Worm (Caenorhabditis elegans) whole organism, mixed stage, embryonic: ENCODE data around the gene F46H5.11.
A peak's percentile ranks its signal among the peaks of the same experiment; 100 is the strongest.

Experiments used
- M03D4.4 ChIP-seq: sonication (generic microtip); optimal IDR thresholded peaks from 2 replicates; lab custom pipeline; 2017; ENCODE audit warnings: mild to moderate bottlenecking, missing genetic modification characterization, missing compliant biosample characterization
- bed-3 ChIP-seq: fragments of 200-800 bp; sonication (Bioruptor generic); optimal IDR thresholded peaks from 3 replicates; lab custom pipeline; 2018; ENCODE audit warnings: mild to moderate bottlenecking, missing genetic modification characterization, moderate library complexity, missing compliant biosample characterization
- blmp-1 ChIP-seq: fragments of 150-350 bp; optimal IDR thresholded peaks from 2 replicates; lab custom pipeline; 2014; ENCODE audit warnings: missing biosample characterization, missing genetic modification characterization
- ceh-39 ChIP-seq: fragments of 150-350 bp; optimal IDR thresholded peaks from 2 replicates; lab custom pipeline; 2014; ENCODE audit warnings: missing biosample characterization, missing genetic modification characterization
- ceh-43 ChIP-seq: fragments of 200-800 bp; sonication (Bioruptor generic); optimal IDR thresholded peaks from 2 replicates; lab custom pipeline; 2018; ENCODE audit warnings: mild to moderate bottlenecking, missing genetic modification characterization, moderate library complexity, missing compliant biosample characterization
- ceh-83 ChIP-seq: fragments of 200-800 bp; sonication (Bioruptor generic); optimal IDR thresholded peaks from 2 replicates; lab custom pipeline; 2018; ENCODE audit warnings: mild to moderate bottlenecking, missing genetic modification characterization, missing compliant biosample characterization
- ces-1 ChIP-seq: fragments of 150-350 bp; optimal IDR thresholded peaks from 2 replicates; lab custom pipeline; 2014; ENCODE audit warnings: missing biosample characterization, missing genetic modification reagents, missing genetic modification characterization
- drap-1 ChIP-seq: fragments of 200-800 bp; sonication (Bioruptor generic); optimal IDR thresholded peaks from 3 replicates; lab custom pipeline; 2018; ENCODE audit warnings: mild to moderate bottlenecking, missing genetic modification characterization, missing compliant biosample characterization
- elt-1 ChIP-seq: sonication (generic microtip); optimal IDR thresholded peaks from 2 replicates; lab custom pipeline; 2017; ENCODE audit warnings: missing genetic modification characterization, mild to moderate bottlenecking, missing compliant biosample characterization, antibody characterized with exemption, moderate library complexity, borderline replicate concordance; ENCODE audit not compliant: insufficient read depth
- elt-3 ChIP-seq: fragments of 150-350 bp; optimal IDR thresholded peaks from 2 replicates; lab custom pipeline; 2014; ENCODE audit warnings: missing biosample characterization, missing genetic modification characterization
- flh-1 ChIP-seq: fragments of 200-800 bp; sonication (Bioruptor generic); optimal IDR thresholded peaks from 2 replicates; lab custom pipeline; 2018; ENCODE audit warnings: mild to moderate bottlenecking, missing genetic modification characterization, moderate library complexity, missing compliant biosample characterization
- ham-2 ChIP-seq: fragments of 200-800 bp; sonication (Bioruptor generic); optimal IDR thresholded peaks from 2 replicates; lab custom pipeline; 2018; ENCODE audit warnings: mild to moderate bottlenecking, missing genetic modification characterization, missing compliant biosample characterization
- hlh-1 ChIP-seq: fragments of 150-350 bp; optimal IDR thresholded peaks from 2 replicates; lab custom pipeline; 2014; ENCODE audit warnings: missing biosample characterization, missing genetic modification reagents, missing genetic modification characterization
- mab-5 ChIP-seq: fragments of 150-350 bp; optimal IDR thresholded peaks from 2 replicates; lab custom pipeline; 2014; ENCODE audit warnings: missing biosample characterization, missing genetic modification characterization
- mep-1 ChIP-seq: fragments of 150-350 bp; optimal IDR thresholded peaks from 2 replicates; lab custom pipeline; 2017; ENCODE audit warnings: missing biosample characterization, missing genetic modification reagents, missing genetic modification characterization, inconsistent platforms
- mls-2 ChIP-seq: sonication (generic microtip); optimal IDR thresholded peaks from 2 replicates; lab custom pipeline; 2016; ENCODE audit warnings: mild to moderate bottlenecking, missing genetic modification characterization, moderate library complexity, missing compliant biosample characterization
- nhr-12 ChIP-seq: fragments of 150-350 bp; optimal IDR thresholded peaks from 2 replicates; lab custom pipeline; 2014; ENCODE audit warnings: missing biosample characterization, missing genetic modification characterization
- nhr-2 ChIP-seq: fragments of 150-350 bp; optimal IDR thresholded peaks from 2 replicates; lab custom pipeline; 2014; ENCODE audit warnings: missing biosample characterization, missing genetic modification characterization
- nhr-237 ChIP-seq: fragments of 150-350 bp; optimal IDR thresholded peaks from 2 replicates; lab custom pipeline; 2014; ENCODE audit warnings: missing biosample characterization, missing genetic modification characterization
- nhr-28 ChIP-seq: fragments of 150-350 bp; optimal IDR thresholded peaks from 2 replicates; lab custom pipeline; 2014; ENCODE audit warnings: missing biosample characterization, missing genetic modification characterization
- nhr-76 ChIP-seq: sonication (generic microtip); optimal IDR thresholded peaks from 2 replicates; lab custom pipeline; 2017; ENCODE audit warnings: missing biosample characterization, missing genetic modification characterization
- sem-2 ChIP-seq: fragments of 200-800 bp; sonication (Bioruptor generic); optimal IDR thresholded peaks from 2 replicates; lab custom pipeline; 2018; ENCODE audit warnings: mild to moderate bottlenecking, missing genetic modification characterization, missing compliant biosample characterization
- snpc-4 ChIP-seq: fragments of 150-350 bp; optimal IDR thresholded peaks from 2 replicates; lab custom pipeline; 2014; ENCODE audit warnings: missing biosample characterization, missing genetic modification characterization
- sptf-1 ChIP-seq: sonication (generic microtip); optimal IDR thresholded peaks from 2 replicates; lab custom pipeline; 2017; ENCODE audit warnings: mild to moderate bottlenecking, missing genetic modification characterization, moderate library complexity, missing compliant biosample characterization
- unc-39 ChIP-seq: fragments of 150-350 bp; optimal IDR thresholded peaks from 2 replicates; lab custom pipeline; 2014; ENCODE audit warnings: missing biosample characterization, missing genetic modification characterization
- unc-62 ChIP-seq: fragments of 150-350 bp; optimal IDR thresholded peaks from 2 replicates; lab custom pipeline; 2014; ENCODE audit warnings: missing biosample characterization, missing genetic modification reagents, missing genetic modification characterization
- zip-8 ChIP-seq: fragments of 150-350 bp; optimal IDR thresholded peaks from 2 replicates; lab custom pipeline; 2014; ENCODE audit warnings: missing biosample characterization, missing genetic modification characterization

Gene F46H5.11

DNA sequence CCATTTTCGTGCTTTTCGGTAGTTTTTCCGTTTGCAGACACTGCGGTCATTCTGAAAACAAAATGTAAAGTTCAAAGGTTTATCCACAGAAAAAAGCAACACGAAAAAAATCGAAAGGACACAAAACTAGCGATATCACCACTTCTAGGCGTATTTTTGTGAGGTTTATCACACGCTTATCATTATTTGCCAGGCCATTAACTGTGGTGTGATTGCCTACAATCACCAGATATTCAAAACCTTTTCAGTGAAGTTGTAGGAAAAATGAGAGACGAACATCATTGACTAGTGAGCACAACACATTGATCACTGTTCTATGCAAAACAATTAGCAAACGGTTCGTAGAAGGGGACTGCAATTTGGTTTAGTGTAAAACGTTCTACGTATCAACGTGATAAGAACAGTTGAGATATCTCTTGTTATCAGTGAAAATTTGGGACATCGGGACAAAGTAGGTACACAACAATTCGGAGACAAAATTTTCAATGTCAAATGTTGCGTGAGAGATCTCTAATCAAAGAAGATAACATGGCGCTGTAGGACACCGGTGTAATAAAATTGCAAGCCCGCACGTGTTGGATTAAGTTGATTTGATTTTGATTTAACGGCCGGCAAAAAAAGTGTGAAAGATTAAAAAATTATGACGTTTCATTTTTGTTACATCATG is 33.8 kb upstream of the F46H5.11 start, which contains the start of gene sur-5:
TSS of gene sur-5 (minus strand) at position 51 of the 667 bp plus-strand sequence.
- TF ChIP-seq ces-1: no peak
- peak; percentile 59 for TF ChIP-seq elt-1 (tag; lab: Kevin White, UChicago)
- peak; percentile 52 for TF ChIP-seq elt-3 (tag; lab: Kevin White, UChicago)
- no peak for TF ChIP-seq sptf-1 (tag; lab: Kevin White, UChicago)
- peak; percentile 45 for TF ChIP-seq hlh-1
- no peak for TF ChIP-seq unc-39 (tag; lab: Kevin White, UChicago)

ce11 chrX:7303115-7303514 is 31.2 kb upstream of the F46H5.11 start:
- TF ChIP-seq unc-39 (tag; lab: Kevin White, UChicago): no peak

ce11 chrX:7298652-7299051 is 26.8 kb upstream of the F46H5.11 start, which contains the start of gene K03A1.4:
Gene K03A1.4 (minus strand): TSS chrX:7298752.
- TF ChIP-seq hlh-1 (no peak), ham-2 (GFP tag; lab: Kevin White, UChicago) (no peak), sptf-1 (tag; lab: Kevin White, UChicago) (no peak), nhr-12 (tag; lab: Kevin White, UChicago) (no peak), ceh-43 (GFP tag; lab: Kevin White, UChicago) (no peak), mep-1 (tag; lab: Kevin White, UChicago) (no peak), unc-39 (tag; lab: Kevin White, UChicago) (no peak), ces-1 (no peak), mab-5 (tag; lab: Kevin White, UChicago) (no peak), bed-3 (GFP tag; lab: Kevin White, UChicago) (no peak)

- TF ChIP-seq sptf-1 (tag; lab: Kevin White, UChicago) (no peak), flh-1 (GFP tag; lab: Kevin White, UChicago) (no peak), ceh-83 (GFP tag; lab: Kevin White, UChicago) (no peak), bed-3 (GFP tag; lab: Kevin White, UChicago) (no peak), unc-62 (GFP tag; lab: Kevin White, UChicago) (no peak), drap-1 (GFP tag; lab: Kevin White, UChicago) (no peak), blmp-1 (tag; lab: Kevin White, UChicago) (no peak), M03D4.4 (tag; lab: Kevin White, UChicago) (no peak)
Observed at ce11 chrX:7296310-7296709, 24.4 kb upstream of the F46H5.11 start.

- TF ChIP-seq zip-8 (tag; lab: Kevin White, UChicago): no peak
Observed at ce11 chrX:7291810-7292209, 19.9 kb upstream of the F46H5.11 start, which contains the start of gene lron-7. Gene lron-7 (plus strand): TSS chrX:7292132.

ce11 chrX:7290859-7291628 is 19.2 kb upstream of the F46H5.11 start:
- no peak for TF ChIP-seq sptf-1 (tag; lab: Kevin White, UChicago)
- no peak for TF ChIP-seq nhr-28 (tag; lab: Kevin White, UChicago)
- TF ChIP-seq bed-3 (GFP tag; lab: Kevin White, UChicago): no peak
- no peak for TF ChIP-seq nhr-2
- no peak for TF ChIP-seq mls-2 (tag; lab: Kevin White, UChicago)
- TF ChIP-seq zip-8 (tag; lab: Kevin White, UChicago): no peak
- no peak for TF ChIP-seq snpc-4 (tag; lab: Kevin White, UChicago)
- no peak for TF ChIP-seq flh-1 (GFP tag; lab: Kevin White, UChicago)
- TF ChIP-seq mab-5 (tag; lab: Kevin White, UChicago): no peak
- no peak for TF ChIP-seq ceh-39 (tag; lab: Kevin White, UChicago)
- TF ChIP-seq nhr-237 (tag; lab: Kevin White, UChicago): no peak
- TF ChIP-seq elt-1 (tag; lab: Kevin White, UChicago): no peak
- TF ChIP-seq sem-2 (GFP tag; lab: Kevin White, UChicago): no peak
- TF ChIP-seq nhr-76: no peak
